Fruit fly (Drosophila melanogaster) whole organism, prepupa: Measurements from ENCODE around the gene Sox21b.

Experiments
- CG10631 ChIP-seq: fragments of 200-800 bp; sonication (Bioruptor generic); optimal IDR thresholded peaks from 2 replicates; lab custom pipeline; 2016; ENCODE audit warnings: missing biosample characterization, missing genetic modification characterization
- CG6854 ChIP-seq: fragments of 200-800 bp; sonication (Bioruptor generic); optimal IDR thresholded peaks from 2 replicates; lab custom pipeline; 2017; ENCODE audit warnings: missing biosample characterization, mild to moderate bottlenecking, missing genetic modification characterization
- CG7368 ChIP-seq: fragments of 200-800 bp; sonication (Bioruptor generic); optimal IDR thresholded peaks from 3 replicates; lab custom pipeline; 2016; ENCODE audit warnings: missing biosample characterization, missing genetic modification characterization
- CG8119 ChIP-seq: fragments of 200-800 bp; sonication (Bioruptor generic); IDR thresholded peaks from 3 replicates; pipeline ENCODE4 v1.3.6; 2022; ENCODE audit warnings: missing biosample characterization, missing genetic modification characterization
- Gug ChIP-seq: fragments of 200-800 bp; sonication (Bioruptor generic); IDR thresholded peaks from 2 replicates; pipeline ENCODE4 v1.3.6; 2022; ENCODE audit warnings: missing biosample characterization, missing genetic modification characterization
- Hr4 ChIP-seq: fragments of 200-800 bp; sonication (Bioruptor generic); optimal IDR thresholded peaks from 3 replicates; lab custom pipeline; 2016; ENCODE audit warnings: missing biosample characterization, missing genetic modification characterization
- OdsH ChIP-seq: fragments of 200-800 bp; sonication (Bioruptor generic); optimal IDR thresholded peaks from 3 replicates; lab custom pipeline; 2016; ENCODE audit warnings: missing biosample characterization, missing genetic modification characterization
- Sox14 ChIP-seq: fragments of 200-800 bp; sonication (Bioruptor generic); optimal IDR thresholded peaks from 3 replicates; lab custom pipeline; 2016; ENCODE audit warnings: missing biosample characterization, missing genetic modification characterization
- achi ChIP-seq: fragments of 200-800 bp; sonication (Bioruptor generic); optimal IDR thresholded peaks from 3 replicates; lab custom pipeline; 2016; ENCODE audit warnings: missing biosample characterization, missing genetic modification characterization
- fd59A ChIP-seq: fragments of 200-800 bp; sonication (Bioruptor generic); optimal IDR thresholded peaks from 2 replicates; lab custom pipeline; 2017; ENCODE audit warnings: missing biosample characterization, mild to moderate bottlenecking, missing genetic modification characterization, missing genetic modification reagents
- lz ChIP-seq: fragments of 200-800 bp; sonication (Bioruptor generic); optimal IDR thresholded peaks from 3 replicates; lab custom pipeline; 2016; ENCODE audit warnings: missing biosample characterization, missing genetic modification characterization
- salr ChIP-seq, 2 experiments: fragments of 200-800 bp; sonication (Bioruptor generic); optimal IDR thresholded peaks; 3 replicates each; lab custom pipeline; 2016 to 2018; ENCODE audit warnings: missing biosample characterization in 2 of 2, missing genetic modification characterization in 2 of 2, mild to moderate bottlenecking in 1 of 2
- vri ChIP-seq: fragments of 200-800 bp; sonication (Bioruptor generic); optimal IDR thresholded peaks from 3 replicates; lab custom pipeline; 2016; ENCODE audit warnings: missing biosample characterization, mild to moderate bottlenecking, missing genetic modification characterization

- TF ChIP-seq CG10631 (GFP tag; lab: Kevin White, UChicago) (no peak), Sox14 (GFP tag; lab: Kevin White, UChicago) (no peak), CG7368 (GFP tag; lab: Kevin White, UChicago) (no peak), vri (GFP tag; lab: Kevin White, UChicago) (no peak), CG8119 (GFP tag; lab: Robert Waterston, UW) (no peak), fd59A (GFP tag; lab: Kevin White, UChicago) (no peak), Gug (GFP tag; lab: Robert Waterston, UW) (no peak), Hr4 (no peak), CG6854 (GFP tag; lab: Kevin White, UChicago) (no peak), salr (GFP tag; optimal IDR thresholded peaks at IDR 0.05; lab: Kevin White, UChicago) (no peak), OdsH (GFP tag; lab: Kevin White, UChicago) (no peak), achi (GFP tag; lab: Kevin White, UChicago) (no peak), lz (GFP tag; lab: Kevin White, UChicago) (no peak)
Measured at dm6 chr3L:14167917-14168316, 36.8 kb upstream of the Sox21b start.
